Fruit fly (Drosophila melanogaster): ENCODE data around the gene CG15385.

Gene CG15385

DNA sequence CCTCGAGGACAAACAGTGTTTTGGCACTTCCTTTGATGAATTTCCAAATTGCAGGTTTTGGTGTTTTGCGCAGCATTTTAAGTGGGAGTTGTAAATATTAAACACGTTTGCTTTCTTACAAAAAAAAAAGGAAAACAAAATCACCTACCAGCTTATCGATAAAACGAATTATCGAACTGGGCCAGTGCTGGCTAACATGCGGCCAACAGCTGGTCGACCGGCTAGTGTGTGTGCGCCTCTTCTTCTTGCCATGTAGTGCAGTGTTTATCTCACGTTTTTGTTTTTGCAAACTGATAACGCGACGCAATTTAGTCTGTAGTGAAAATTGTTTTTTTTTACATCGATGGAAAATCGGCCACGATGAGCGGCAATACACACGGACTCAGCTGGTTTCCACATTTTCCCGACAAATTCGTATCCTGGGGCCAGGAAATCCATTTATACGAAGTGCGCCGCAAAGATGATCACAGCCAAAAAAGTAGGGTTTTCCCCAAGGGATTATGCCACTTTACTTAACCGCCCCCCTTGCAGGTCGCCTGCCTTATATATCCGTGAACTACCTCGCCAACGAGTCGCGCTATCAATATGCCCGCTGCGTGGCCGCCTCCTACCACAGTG is 4.8 kb upstream of the CG15385 start, which contains the start of the genes CG15386, CG42371 and mio (continued):
- TF ChIP-seq CG4328 (GFP tag; optimal IDR thresholded peaks at IDR 0.05) (no peak), Dad (GFP tag; optimal IDR thresholded peaks at IDR 0.05) (no peak), E2f2 (GFP tag; IDR thresholded peaks at IDR 0.05) (peak; percentile 53), CG7271 (tag; optimal IDR thresholded peaks at IDR 0.05) (no peak), Chrac-16 (GFP tag; optimal IDR thresholded peaks at IDR 0.05) (no peak)

dm6 chr2L:2216065-2216464 is 3.7 kb upstream of the CG15385 start, which contains the start of gene daed:
Gene daed (minus strand): TSS chr2L:2216311.
- peak; percentile 99 for TF ChIP-seq exex (tag; optimal IDR thresholded peaks at IDR 0.05)
- TF ChIP-seq CG13287 (GFP tag; IDR thresholded peaks at IDR 0.05; ENCODE audit: partially characterized antibody), result peak; percentile 22; the same call in 1 of the 2 replicates
- TF ChIP-seq pum (GFP tag; optimal IDR thresholded peaks at IDR 0.05), result no peak
- TF ChIP-seq pzg (GFP tag; optimal IDR thresholded peaks at IDR 0.05), result peak; percentile 30
- TF ChIP-seq gro (GFP tag; optimal IDR thresholded peaks at IDR 0.05), result peak; percentile 9
- TF ChIP-seq CG4617 (GFP tag; optimal IDR thresholded peaks at IDR 0.05; ENCODE audit: borderline replicate concordance), result peak; percentile 29
- peak; percentile 8 for TF ChIP-seq sens (GFP tag)
- TF ChIP-seq stwl (tag; optimal IDR thresholded peaks at IDR 0.05), result peak; percentile 42
- TF ChIP-seq CG10654 (GFP tag; optimal IDR thresholded peaks at IDR 0.05), result no peak
- TF ChIP-seq Dll (GFP tag; IDR thresholded peaks at IDR 0.05; ENCODE audit: partially characterized antibody), result 0 out of 4 replicates have a peak, but pooled peaks have one; percentile 33
- no peak for TF ChIP-seq CG14014 (GFP tag; IDR thresholded peaks at IDR 0.05)
- peak; percentile 25; the same call in 1 of the 2 replicates for TF ChIP-seq E2f2 (GFP tag; IDR thresholded peaks at IDR 0.05)
- peak; percentile 69 for TF ChIP-seq gsb-n (tag; optimal IDR thresholded peaks at IDR 0.05)
- no peak for TF ChIP-seq CG6175 (GFP tag; IDR thresholded peaks at IDR 0.05)
- peak; percentile 62 for TF ChIP-seq MESR4 (GFP tag; optimal IDR thresholded peaks at IDR 0.05)
- TF ChIP-seq CG30431 (GFP tag; optimal IDR thresholded peaks at IDR 0.05), result no peak
- peak; percentile 84 for TF ChIP-seq CG17568 (GFP tag; optimal IDR thresholded peaks at IDR 0.05)
- no peak for TF ChIP-seq HmgZ (tag; optimal IDR thresholded peaks at IDR 0.05)
- TF ChIP-seq Med (GFP tag), result peak; percentile 79
- peak; percentile 2 for TF ChIP-seq CG34376 (GFP tag; optimal IDR thresholded peaks at IDR 0.05)
- no peak for TF ChIP-seq CG17802 (tag; optimal IDR thresholded peaks at IDR 0.05)
- no peak for TF ChIP-seq Kr (GFP tag; optimal IDR thresholded peaks at IDR 0.05)
- no peak for TF ChIP-seq gfzf (GFP tag; optimal IDR thresholded peaks at IDR 0.05)
- no peak for TF ChIP-seq ash1 (GFP tag; optimal IDR thresholded peaks at IDR 0.05)
- peak; percentile 35 for TF ChIP-seq lbe (GFP tag; optimal IDR thresholded peaks at IDR 0.05)
- TF ChIP-seq CG10267 (tag; optimal IDR thresholded peaks at IDR 0.05), result peak; percentile 82
- TF ChIP-seq HLHmδ (GFP tag; optimal IDR thresholded peaks at IDR 0.05), result no peak
- TF ChIP-seq CG14710 (tag; optimal IDR thresholded peaks at IDR 0.05), result peak; percentile 67
- peak; percentile 27; the same call in 1 of the 3 replicates for TF ChIP-seq CG6791 (GFP tag; IDR thresholded peaks at IDR 0.05; ENCODE audit: partially characterized antibody)
- TF ChIP-seq zen (tag; optimal IDR thresholded peaks at IDR 0.05), result peak; percentile 99
- peak; percentile 8 for TF ChIP-seq Sry-δ (GFP tag; optimal IDR thresholded peaks at IDR 0.05)
- peak; percentile 74 for TF ChIP-seq MBD-R2 (GFP tag; IDR thresholded peaks at IDR 0.05)
- 0 out of 4 replicates have a peak, but pooled peaks have one; percentile 10 for TF ChIP-seq chinmo (GFP tag; IDR thresholded peaks at IDR 0.05; ENCODE audit: partially characterized antibody)
- no peak for TF ChIP-seq sc (optimal IDR thresholded peaks at IDR 0.05)
- TF ChIP-seq sc (GFP tag; optimal IDR thresholded peaks at IDR 0.05), result no peak
- TF ChIP-seq CG10147 (GFP tag; optimal IDR thresholded peaks at IDR 0.05), result no peak
- TF ChIP-seq abd-A (tag; optimal IDR thresholded peaks at IDR 0.05), result peak; percentile 58
- 0 out of 3 replicates have a peak, but pooled peaks have one; percentile 28 for TF ChIP-seq CG34224 (GFP tag; IDR thresholded peaks at IDR 0.05; ENCODE audit: partially characterized antibody)
- TF ChIP-seq Adf1 (GFP tag; IDR thresholded peaks at IDR 0.05), result peak; percentile 22; the same call in 1 of the 2 replicates
